Worm (Caenorhabditis elegans): ENCODE results near the gene clec-143.

Gene clec-143

DNA sequence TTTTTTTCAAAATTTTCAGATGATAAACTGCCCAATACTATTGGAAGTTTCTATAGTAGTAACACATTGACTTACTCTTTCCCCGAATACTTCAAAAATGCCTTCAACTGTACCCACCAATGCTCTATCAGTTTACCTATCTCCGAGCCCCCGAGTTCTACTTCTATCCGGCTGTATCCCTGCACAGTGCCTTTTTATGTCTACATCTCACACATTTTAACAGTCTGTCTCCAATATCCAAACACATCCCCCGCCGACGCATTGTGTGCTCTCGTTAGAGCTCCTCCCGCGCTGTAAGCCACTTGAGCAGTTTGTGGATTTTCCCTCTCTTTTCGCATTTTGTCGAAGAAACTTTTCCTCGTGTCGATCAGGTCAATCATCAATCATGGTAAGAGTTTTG, 3.5 kb downstream of the clec-143 start, which contains the start of gene tnc-2:
tnc-2 (plus strand) TSS at position 301 of the 400 bp plus-strand sequence.
- TF ChIP-seq dao-5 (tag; optimal IDR thresholded peaks at IDR 0.05) (no peak), him-1 (tag; optimal IDR thresholded peaks at IDR 0.05) (no peak), W03F9.2 (tag; optimal IDR thresholded peaks at IDR 0.05) (no peak)

ce11 chrII:10464230-10464920, 5.7 kb downstream of the clec-143 start, which contains the start of the genes ZK673.6 and sdz-37:
Gene ZK673.6 (minus strand): TSS chrII:10464330.
Gene sdz-37 (plus strand): TSS chrII:10464870.
- no peak for TF ChIP-seq him-1 (tag; optimal IDR thresholded peaks at IDR 0.05)
- no peak for TF ChIP-seq W03F9.2 (tag; optimal IDR thresholded peaks at IDR 0.05)
- no peak for TF ChIP-seq dao-5 (tag; optimal IDR thresholded peaks at IDR 0.05)

ce11 chrII:10461207-10461606, 8.9 kb downstream of the clec-143 start, which contains the start of gene ZK673.5:
Gene ZK673.5 (plus strand): TSS chrII:10461507.
- TF ChIP-seq W03F9.2 (tag; optimal IDR thresholded peaks at IDR 0.05) (no peak), him-1 (tag; optimal IDR thresholded peaks at IDR 0.05) (no peak), dao-5 (tag; optimal IDR thresholded peaks at IDR 0.05) (no peak)

DNA sequence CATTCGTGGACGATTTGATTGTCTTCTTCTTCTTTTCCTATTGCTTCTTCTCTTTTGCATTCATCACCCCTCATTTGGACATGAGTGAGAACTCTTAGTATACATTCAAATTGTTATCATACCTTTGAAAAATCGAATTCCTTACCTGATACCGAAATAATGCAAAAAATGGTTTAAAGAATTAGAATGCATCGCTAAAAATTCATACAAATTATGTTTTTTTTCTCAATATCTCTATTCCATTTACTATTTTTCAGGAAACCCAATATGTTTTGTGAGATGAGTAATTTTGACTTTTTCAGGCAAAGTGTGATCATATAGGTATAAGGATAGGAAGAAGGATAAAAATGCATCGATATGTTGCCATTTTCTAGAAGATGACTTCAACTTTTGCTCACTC, 13.1 kb downstream of the clec-143 start, which contains the start of gene ZK673.11:
ZK673.11 (plus strand) TSS at position 301 of the 400 bp plus-strand sequence.
- TF ChIP-seq him-1 (tag; optimal IDR thresholded peaks at IDR 0.05) (no peak), W03F9.2 (tag; optimal IDR thresholded peaks at IDR 0.05) (no peak), dao-5 (tag; optimal IDR thresholded peaks at IDR 0.05) (no peak)

DNA sequence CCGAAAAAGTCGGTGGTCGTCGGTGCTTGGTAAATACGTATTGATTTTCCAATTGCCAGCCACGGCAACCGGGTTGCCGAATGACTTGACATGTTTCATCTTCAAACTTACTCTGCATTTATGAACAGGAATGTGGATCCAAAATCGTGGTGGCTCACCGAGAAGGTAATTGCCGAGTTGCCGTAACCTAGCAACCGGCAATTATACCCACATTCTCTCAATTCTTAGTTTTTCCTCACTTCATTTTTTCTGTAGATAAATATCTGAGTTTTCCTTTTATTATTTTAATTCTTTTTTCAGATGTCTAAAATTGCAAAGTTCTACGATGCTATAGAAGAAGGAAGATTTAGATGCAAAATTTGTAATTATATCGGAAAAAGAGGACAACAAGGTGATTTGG, 17.5 kb downstream of the clec-143 start, which contains the start of gene ZK673.4:
ZK673.4 (plus strand) TSS at position 301 of the 400 bp plus-strand sequence.
- TF ChIP-seq him-1 (tag; optimal IDR thresholded peaks at IDR 0.05) (no peak), W03F9.2 (tag; optimal IDR thresholded peaks at IDR 0.05) (no peak), dao-5 (tag; optimal IDR thresholded peaks at IDR 0.05) (no peak)

DNA sequence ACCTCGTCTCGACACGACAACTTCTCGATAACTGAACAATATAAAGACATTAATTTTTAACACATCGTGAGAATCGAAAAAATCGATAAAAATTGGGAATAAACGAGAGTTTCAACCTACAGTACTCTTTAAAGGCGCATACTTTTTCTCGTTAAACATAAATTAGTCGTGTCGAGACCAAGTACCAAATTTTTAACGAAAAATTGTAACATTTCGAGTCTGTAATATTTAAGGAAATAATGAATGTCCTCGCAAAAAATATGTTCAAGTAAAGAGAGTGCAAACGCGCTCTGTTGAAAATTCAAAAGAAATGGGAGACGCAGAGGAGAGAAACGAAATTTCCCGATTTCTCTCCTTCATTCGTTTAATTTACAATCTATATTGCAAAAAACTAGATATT, 19.8 kb downstream of the clec-143 start:
- no peak for TF ChIP-seq him-1 (tag; optimal IDR thresholded peaks at IDR 0.05)
- TF ChIP-seq W03F9.2 (tag; optimal IDR thresholded peaks at IDR 0.05) = no peak
- no peak for TF ChIP-seq dao-5 (tag; optimal IDR thresholded peaks at IDR 0.05)

ce11 chrII:10449707-10450106, 20.4 kb downstream of the clec-143 start, which contains the start of gene lin-56:
Gene lin-56 (plus strand): TSS chrII:10450007.
- no peak for TF ChIP-seq W03F9.2 (tag; optimal IDR thresholded peaks at IDR 0.05)
- no peak for TF ChIP-seq dao-5 (tag; optimal IDR thresholded peaks at IDR 0.05)
- TF ChIP-seq him-1 (tag; optimal IDR thresholded peaks at IDR 0.05) = no peak

DNA sequence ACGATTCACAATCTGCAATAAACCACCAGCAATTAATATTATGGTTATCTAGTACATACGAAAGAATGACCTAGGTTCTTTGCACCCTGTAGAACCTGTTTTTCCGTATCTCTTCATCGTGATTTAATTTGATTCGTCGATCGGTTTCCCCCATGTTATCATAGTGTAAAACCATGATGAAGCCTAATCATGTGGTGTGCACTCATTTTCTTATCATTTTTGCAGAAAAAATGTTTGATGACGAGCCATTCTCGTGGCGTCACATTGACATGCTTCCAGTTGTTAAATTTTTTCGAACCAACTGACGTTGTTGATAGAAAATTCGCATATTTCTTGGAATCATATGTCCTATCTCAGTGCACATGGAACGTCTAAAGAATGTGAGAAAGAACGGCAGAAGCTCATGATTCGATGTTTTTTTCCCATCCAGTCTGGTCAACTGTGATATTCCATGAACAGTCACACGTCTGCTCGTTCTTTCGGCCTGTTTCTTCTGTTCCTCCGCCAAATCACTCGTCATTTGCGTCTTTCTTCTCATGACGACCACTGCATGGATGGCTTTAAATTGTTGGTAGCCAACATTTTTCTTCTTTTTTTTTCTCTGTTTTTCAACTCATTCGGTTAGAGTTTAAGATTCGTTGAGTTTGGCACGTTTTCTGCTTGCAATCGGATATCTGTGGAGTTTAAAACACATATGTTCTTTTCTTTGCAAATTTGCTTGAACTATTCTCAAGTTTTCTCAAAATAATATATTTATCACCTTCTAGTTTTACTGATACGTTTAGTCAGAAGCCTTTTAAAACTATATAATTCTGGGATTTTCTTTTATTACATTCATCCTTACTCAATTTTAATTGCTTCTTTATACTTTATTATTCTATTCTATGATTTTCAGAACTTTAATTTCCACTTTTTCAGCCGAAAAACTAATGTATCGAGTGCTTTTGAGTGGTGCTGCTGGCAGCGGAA, 22.5 kb downstream of the clec-143 start, which contains the start of gene ZK673.2:
ZK673.2 (plus strand) TSS at position 919 of the 969 bp plus-strand sequence.
- TF ChIP-seq him-1 (tag; optimal IDR thresholded peaks at IDR 0.05) = no peak
- no peak for TF ChIP-seq W03F9.2 (tag; optimal IDR thresholded peaks at IDR 0.05)
- no peak for TF ChIP-seq dao-5 (tag; optimal IDR thresholded peaks at IDR 0.05)

ce11 chrII:10446814-10447213, 23.3 kb downstream of the clec-143 start:
- TF ChIP-seq W03F9.2 (tag; optimal IDR thresholded peaks at IDR 0.05) (no peak), him-1 (tag; optimal IDR thresholded peaks at IDR 0.05) (no peak), dao-5 (tag; optimal IDR thresholded peaks at IDR 0.05) (no peak)

DNA sequence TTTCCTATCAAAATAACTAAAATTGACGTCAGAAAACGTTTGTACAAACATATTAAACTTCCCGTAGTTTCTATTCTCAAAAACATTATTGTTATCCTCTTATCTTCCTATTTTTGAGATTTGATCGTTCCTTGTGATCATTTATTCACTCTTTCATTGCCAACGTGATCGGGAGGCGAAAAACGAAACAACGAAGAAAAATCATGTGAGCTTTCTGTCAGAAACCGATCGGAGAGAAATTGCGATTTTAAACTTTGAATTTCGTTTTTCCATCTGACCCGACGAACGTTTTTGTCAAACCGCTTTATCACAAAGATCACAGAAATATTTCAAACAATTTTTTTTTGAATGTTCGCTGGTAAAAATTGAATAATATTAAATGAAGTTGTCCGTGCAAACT, 23.8 kb downstream of the clec-143 start:
- TF ChIP-seq him-1 (tag; optimal IDR thresholded peaks at IDR 0.05) (no peak), dao-5 (tag; optimal IDR thresholded peaks at IDR 0.05) (no peak), W03F9.2 (tag; optimal IDR thresholded peaks at IDR 0.05) (peak; percentile 13)

ce11 chrII:10445738-10446137, 24.4 kb downstream of the clec-143 start:
- TF ChIP-seq W03F9.2 (tag; optimal IDR thresholded peaks at IDR 0.05) = no peak
- TF ChIP-seq him-1 (tag; optimal IDR thresholded peaks at IDR 0.05) = no peak
- TF ChIP-seq dao-5 (tag; optimal IDR thresholded peaks at IDR 0.05) = no peak

DNA sequence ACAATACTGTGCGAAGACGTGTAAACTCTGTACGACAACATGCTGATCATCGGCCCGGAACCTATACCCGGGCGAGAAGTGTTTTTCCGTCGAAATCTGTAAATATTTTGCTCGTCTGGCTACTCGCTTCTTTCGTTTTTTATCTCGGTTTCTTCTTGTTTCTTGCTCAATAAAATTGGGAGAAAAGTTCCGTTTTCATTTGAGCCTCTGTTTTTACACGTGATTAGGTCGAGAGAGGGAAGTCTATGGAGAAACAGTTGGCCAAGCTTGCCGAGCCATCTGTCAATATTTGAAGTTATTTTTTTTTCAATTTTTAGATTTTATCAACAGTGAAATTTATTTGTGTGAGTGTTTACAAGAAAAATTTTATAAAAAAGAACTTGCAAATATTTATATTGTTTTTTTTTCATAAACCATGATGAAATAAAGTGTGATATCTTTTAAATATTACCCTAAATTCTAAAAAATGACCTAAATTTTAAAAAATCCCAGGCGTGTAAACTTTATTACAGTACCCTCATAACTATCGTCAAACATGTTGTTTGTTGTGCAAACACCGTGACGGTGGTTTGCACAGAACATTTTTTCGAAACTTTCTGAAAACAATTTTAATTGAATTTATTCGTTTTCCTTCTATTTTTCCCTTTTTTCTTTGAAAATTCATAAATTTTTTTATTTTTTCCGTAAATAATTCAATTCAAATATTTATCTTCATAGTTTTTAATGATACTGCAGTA, 25.0 kb downstream of the clec-143 start:
- no peak for TF ChIP-seq dao-5 (tag; optimal IDR thresholded peaks at IDR 0.05)

DNA sequence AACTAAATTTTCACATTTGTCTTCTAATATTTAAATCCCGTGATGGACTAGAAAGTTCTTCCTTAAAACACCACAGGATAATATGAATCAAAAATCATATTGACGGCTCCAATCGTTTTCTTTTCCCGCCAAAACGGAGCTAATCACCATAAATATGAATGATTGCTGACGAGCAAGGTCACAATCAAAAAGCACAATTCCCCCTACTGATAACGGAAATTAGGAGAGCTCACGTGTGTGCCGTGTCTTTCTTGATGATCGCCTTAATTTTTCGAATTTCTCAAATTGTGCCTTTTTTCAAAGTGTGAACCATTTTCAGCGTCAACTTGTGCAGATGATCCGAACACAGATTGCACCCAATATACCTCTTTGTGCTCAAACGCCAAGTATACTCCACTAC, 26.2 kb downstream of the clec-143 start:
- no peak for TF ChIP-seq W03F9.2 (tag; optimal IDR thresholded peaks at IDR 0.05)
- TF ChIP-seq dao-5 (tag; optimal IDR thresholded peaks at IDR 0.05) = no peak
- no peak for TF ChIP-seq him-1 (tag; optimal IDR thresholded peaks at IDR 0.05)

Data from whole organism, L4/young adult.